Fruit fly (Drosophila melanogaster) S2 (cell line): Measurements from ENCODE around the gene CG34384.

Experiments
- CG8478 ChIP-seq: fragments of >200 bp; optimal IDR thresholded peaks from 2 replicates; lab custom pipeline; 2018
- CTCF ChIP-seq, 2 experiments: fragments of >200 bp; optimal IDR thresholded peaks; 2 replicates each; lab custom pipeline; 2018

- no peak for TF ChIP-seq CTCF (optimal IDR thresholded peaks at IDR 0.05; lab: Kevin White, UChicago)
- TF ChIP-seq CG8478 (lab: Kevin White, UChicago): no peak
Observed at dm6 chr3R:7771656-7772055, 42.5 kb upstream of the CG34384 start, which contains the start of gene CG11286.
